Fruit fly (Drosophila melanogaster): Measurements from ENCODE around the gene CG31415.
A peak's percentile ranks its signal among the peaks of the same experiment; 100 is the strongest.

Gene CG31415

dm6 chr3R:9704183-9705007, 38.9 kb upstream of the CG31415 start:
- TF ChIP-seq EcR (GFP tag; optimal IDR thresholded peaks at IDR 0.05): peak; percentile 27
- no peak for TF ChIP-seq CG34367 (tag; optimal IDR thresholded peaks at IDR 0.05)
- TF ChIP-seq Pif1A (GFP tag; optimal IDR thresholded peaks at IDR 0.05): no peak
- TF ChIP-seq CG9948 (tag; optimal IDR thresholded peaks at IDR 0.05): no peak
- no peak for TF ChIP-seq gl (tag; optimal IDR thresholded peaks at IDR 0.05)
- no peak for TF ChIP-seq CG15710 (tag; optimal IDR thresholded peaks at IDR 0.05)

- TF ChIP-seq Pif1A (GFP tag; optimal IDR thresholded peaks at IDR 0.05) (no peak), CG8159 (tag; optimal IDR thresholded peaks at IDR 0.05) (no peak), fd96Ca (GFP tag; IDR thresholded peaks at IDR 0.05) (no peak), CG34367 (tag; optimal IDR thresholded peaks at IDR 0.05) (peak; percentile 35), CG10348 (GFP tag; IDR thresholded peaks at IDR 0.05) (no peak), CG17806 (tag; optimal IDR thresholded peaks at IDR 0.05) (peak; percentile 6), Snoo (tag; optimal IDR thresholded peaks at IDR 0.05) (peak; percentile 36), CG9948 (tag; optimal IDR thresholded peaks at IDR 0.05) (no peak), CG15710 (tag; optimal IDR thresholded peaks at IDR 0.05) (peak; percentile 21), gl (tag; optimal IDR thresholded peaks at IDR 0.05) (peak; percentile 43)
Measured at dm6 chr3R:9705008-9705628, 38.2 kb upstream of the CG31415 start, which contains the start of gene Unc-115a. Gene Unc-115a, minus strand, starts transcription at chr3R:9705417.

- no peak for TF ChIP-seq Ets98B (GFP tag; IDR thresholded peaks at IDR 0.05)
- TF ChIP-seq Snoo (tag; optimal IDR thresholded peaks at IDR 0.05): no peak
- no peak for TF ChIP-seq rn (GFP tag; IDR thresholded peaks at IDR 0.05)
- no peak for TF ChIP-seq Pif1B (GFP tag; optimal IDR thresholded peaks at IDR 0.05)
- TF ChIP-seq CG17806 (tag; optimal IDR thresholded peaks at IDR 0.05): no peak
- TF ChIP-seq EcR (GFP tag; optimal IDR thresholded peaks at IDR 0.05): no peak
- TF ChIP-seq fd96Ca (GFP tag; IDR thresholded peaks at IDR 0.05): no peak
- no peak for TF ChIP-seq gl (tag; optimal IDR thresholded peaks at IDR 0.05)
- no peak for TF ChIP-seq CG15710 (tag; optimal IDR thresholded peaks at IDR 0.05)
- no peak for TF ChIP-seq Pif1A (GFP tag; optimal IDR thresholded peaks at IDR 0.05)
- TF ChIP-seq CG14655 (GFP tag; optimal IDR thresholded peaks at IDR 0.05): no peak
- no peak for TF ChIP-seq D1 (tag; optimal IDR thresholded peaks at IDR 0.05)
- TF ChIP-seq CG9948 (tag; optimal IDR thresholded peaks at IDR 0.05): no peak
- TF ChIP-seq CG12605 (GFP tag; IDR thresholded peaks at IDR 0.05): no peak
- TF ChIP-seq CG34367 (tag; optimal IDR thresholded peaks at IDR 0.05): no peak
- TF ChIP-seq CG13204 (GFP tag; optimal IDR thresholded peaks at IDR 0.05): no peak
Measured at dm6 chr3R:9710228-9710627, 33.1 kb upstream of the CG31415 start.

dm6 chr3R:9710886-9711285, 32.4 kb upstream of the CG31415 start, which contains the start of the genes trbd and dmt:
Gene trbd, minus strand, starts transcription at chr3R:9711037.
Gene dmt, plus strand, starts transcription at chr3R:9711142.
- TF ChIP-seq Pif1A (GFP tag; optimal IDR thresholded peaks at IDR 0.05) (no peak), CG12605 (GFP tag; IDR thresholded peaks at IDR 0.05) (no peak), Pif1B (GFP tag; optimal IDR thresholded peaks at IDR 0.05) (no peak), CG34367 (tag; optimal IDR thresholded peaks at IDR 0.05) (no peak), CG8159 (tag; optimal IDR thresholded peaks at IDR 0.05) (no peak), CG15710 (tag; optimal IDR thresholded peaks at IDR 0.05) (no peak), Ets98B (GFP tag; IDR thresholded peaks at IDR 0.05) (no peak), CG4496 (GFP tag; IDR thresholded peaks at IDR 0.05) (no peak), CG17806 (tag; optimal IDR thresholded peaks at IDR 0.05) (no peak), rn (GFP tag; IDR thresholded peaks at IDR 0.05) (no peak), CG14655 (GFP tag; optimal IDR thresholded peaks at IDR 0.05) (no peak), CG8301 (tag; optimal IDR thresholded peaks at IDR 0.05) (no peak), D1 (tag; optimal IDR thresholded peaks at IDR 0.05) (no peak)

dm6 chr3R:9725121-9725956, 18.0 kb upstream of the CG31415 start, which contains the start of gene hyd:
Gene hyd, minus strand, starts transcription at chr3R:9725615.
- TF ChIP-seq CG17806 (tag; optimal IDR thresholded peaks at IDR 0.05) (no peak), CG15710 (tag; optimal IDR thresholded peaks at IDR 0.05) (no peak)

- no peak for TF ChIP-seq fd96Ca (GFP tag; IDR thresholded peaks at IDR 0.05)
Measured at dm6 chr3R:9730784-9731183, 12.5 kb upstream of the CG31415 start, which contains the start of gene FoxP. Gene FoxP, minus strand, starts transcription at chr3R:9730872.

Data from whole organism, pupa.